Worm (Caenorhabditis elegans): ENCODE data around the gene crp-1.

DNA sequence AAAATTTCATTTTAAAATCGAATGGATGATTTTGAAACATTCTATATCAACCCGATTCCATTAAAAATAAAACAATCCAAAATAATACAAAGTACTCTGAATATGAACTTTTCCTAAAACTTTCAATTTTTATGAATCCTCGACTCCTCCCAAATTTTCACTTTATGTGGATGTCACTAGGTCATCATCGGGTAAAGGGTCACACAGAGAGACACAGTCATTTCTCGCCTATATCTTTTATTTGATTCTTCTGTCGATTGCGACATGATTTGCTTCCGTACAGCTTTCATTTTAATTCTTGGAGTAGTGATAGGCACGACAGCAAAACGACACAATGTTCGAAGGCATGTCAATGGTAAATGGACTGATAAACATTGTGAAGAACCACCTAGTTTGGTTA is 50.1 kb downstream of the crp-1 start, which contains the start of gene F25D1.3:
- TF ChIP-seq nhr-12 (tag; optimal IDR thresholded peaks at IDR 0.05) (no peak), blmp-1 (tag; optimal IDR thresholded peaks at IDR 0.05; ENCODE audit: insufficient read depth) (peak; percentile 30), nhr-6 (tag; optimal IDR thresholded peaks at IDR 0.05) (no peak), aly-2 (tag; optimal IDR thresholded peaks at IDR 0.05) (no peak)

All from whole organism, L2 larva.